Fruit fly (Drosophila melanogaster): ENCODE measurements around the gene CG4907.

The CG4907 gene

DNA sequence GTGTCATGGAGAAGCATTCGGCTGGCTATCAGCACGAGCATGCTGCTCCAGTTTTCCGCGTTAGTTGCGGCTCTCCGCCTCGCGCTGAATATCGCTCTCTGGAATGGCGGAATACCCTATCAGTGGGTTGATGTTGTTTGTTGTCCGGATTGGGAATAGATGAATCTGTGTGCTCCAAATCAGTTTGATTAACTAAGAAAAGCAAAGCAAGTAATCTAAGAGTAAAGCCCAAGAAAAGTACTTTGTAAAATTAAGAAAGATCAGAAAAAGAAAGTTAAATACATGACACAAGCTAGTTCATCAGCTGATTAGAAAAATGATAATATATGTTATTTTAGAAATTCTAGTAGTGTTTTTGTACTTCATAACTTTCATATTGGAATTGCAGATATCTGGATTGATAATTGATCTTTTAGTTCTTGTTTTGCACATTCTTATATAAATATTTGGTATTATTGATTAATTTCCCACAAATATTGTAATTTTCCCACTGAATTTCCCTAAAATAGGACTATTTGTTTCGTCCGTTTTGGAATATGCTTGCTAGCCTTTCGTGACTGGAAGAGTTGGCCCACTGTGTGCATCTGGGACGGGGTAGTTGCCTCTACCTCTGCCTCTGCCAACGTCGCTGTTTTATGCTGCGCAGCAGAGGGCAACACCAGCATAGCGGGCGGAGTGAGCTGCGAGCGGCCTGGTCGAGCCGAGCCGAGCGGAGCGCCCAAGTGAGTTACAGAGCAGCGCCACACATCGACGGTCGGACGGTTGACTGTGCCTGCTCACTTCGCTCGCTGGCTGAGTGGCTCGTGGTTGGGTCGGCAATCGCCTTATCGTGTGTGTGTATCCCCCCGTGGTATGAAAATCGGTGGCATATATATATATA is 43.6 kb upstream of the CG4907 start (continued):
- peak; percentile 33; the same call in 1 of the 3 replicates for TF ChIP-seq H15 (GFP tag; IDR thresholded peaks at IDR 0.05)
- TF ChIP-seq Neu2 (GFP tag; optimal IDR thresholded peaks at IDR 0.05; ENCODE audit: borderline replicate concordance) = no peak
- peak; percentile 40 for TF ChIP-seq CG14710 (tag; optimal IDR thresholded peaks at IDR 0.05)
- TF ChIP-seq CG15601 (tag; optimal IDR thresholded peaks at IDR 0.05) = peak; percentile 15
- peak; percentile 3 for TF ChIP-seq Dip3 (GFP tag; optimal IDR thresholded peaks at IDR 0.05)
- no peak for TF ChIP-seq CG14860 (GFP tag; IDR thresholded peaks at IDR 0.05; ENCODE audit: partially characterized antibody)
- peak; percentile 10; the same call in 1 of the 2 replicates for TF ChIP-seq stc (GFP tag; IDR thresholded peaks at IDR 0.05)
- no peak for TF ChIP-seq wor (GFP tag; IDR thresholded peaks at IDR 0.05)
- no peak for TF ChIP-seq hb (GFP tag; IDR thresholded peaks at IDR 0.05; ENCODE audit: partially characterized antibody)
- peak; percentile 92 for TF ChIP-seq sens (GFP tag)
- TF ChIP-seq Hr3 (GFP tag; optimal IDR thresholded peaks at IDR 0.05) = peak; percentile 60
- no peak for TF ChIP-seq Dp (GFP tag; optimal IDR thresholded peaks at IDR 0.05)
- peak; percentile 52; the same call in 1 of the 2 replicates for TF ChIP-seq sisA (GFP tag; IDR thresholded peaks at IDR 0.05)
- TF ChIP-seq CG12769 (tag; optimal IDR thresholded peaks at IDR 0.05) = peak; percentile 35
- TF ChIP-seq psq (GFP tag; optimal IDR thresholded peaks at IDR 0.05) = no peak
- peak; percentile 25 for TF ChIP-seq CG18011 (GFP tag; optimal IDR thresholded peaks at IDR 0.05)
- TF ChIP-seq Drgx (GFP tag; IDR thresholded peaks at IDR 0.05) = peak; percentile 51
- TF ChIP-seq CG1529 (GFP tag; optimal IDR thresholded peaks at IDR 0.05) = peak; percentile 22
- TF ChIP-seq wdn (GFP tag; IDR thresholded peaks at IDR 0.05) = peak; percentile 35; the same call in 1 of the 2 replicates
- no peak; the same call in 1 of the 2 replicates for TF ChIP-seq onecut (GFP tag; IDR thresholded peaks at IDR 0.05)
- peak; percentile 26 for TF ChIP-seq CG6854 (GFP tag; optimal IDR thresholded peaks at IDR 0.05)
- TF ChIP-seq CoRest (tag; optimal IDR thresholded peaks at IDR 0.05) = peak; percentile 85
- no peak for TF ChIP-seq CG3065 (GFP tag; optimal IDR thresholded peaks at IDR 0.05)
- peak; percentile 72 for TF ChIP-seq dmrt99B (tag; optimal IDR thresholded peaks at IDR 0.05)
- no peak for TF ChIP-seq stwl (tag; optimal IDR thresholded peaks at IDR 0.05)
- TF ChIP-seq hkb (optimal IDR thresholded peaks at IDR 0.05) = no peak
- TF ChIP-seq hkb (GFP tag; IDR thresholded peaks at IDR 0.05) = peak; percentile 14; the same call in 1 of the 2 replicates
- no peak; the same call in 1 of the 2 replicates for TF ChIP-seq ro (GFP tag; IDR thresholded peaks at IDR 0.05)
- TF ChIP-seq CG7987 (GFP tag; optimal IDR thresholded peaks at IDR 0.05) = peak; percentile 41
- peak; percentile 45 for TF ChIP-seq cwo (GFP tag; optimal IDR thresholded peaks at IDR 0.05)
- TF ChIP-seq CG6272 (GFP tag; IDR thresholded peaks at IDR 0.05) = peak; percentile 52; the same call in 1 of the 2 replicates
- TF ChIP-seq CG12942 (GFP tag; optimal IDR thresholded peaks at IDR 0.05) = peak; percentile 23
- TF ChIP-seq maf-S (GFP tag; optimal IDR thresholded peaks at IDR 0.05) = no peak
- TF ChIP-seq CG3407 (GFP tag; optimal IDR thresholded peaks at IDR 0.05) = peak; percentile 46
- TF ChIP-seq Bgb (GFP tag; IDR thresholded peaks at IDR 0.05; ENCODE audit: partially characterized antibody) = peak; percentile 41; the same call in 1 of the 2 replicates
- TF ChIP-seq CG17186 (GFP tag; optimal IDR thresholded peaks at IDR 0.05) = no peak
- TF ChIP-seq CG10431 (GFP tag; optimal IDR thresholded peaks at IDR 0.05) = no peak
- no peak for TF ChIP-seq peb (GFP tag; IDR thresholded peaks at IDR 0.05)
- peak; percentile 0 for TF ChIP-seq trem (tag; optimal IDR thresholded peaks at IDR 0.05)
- TF ChIP-seq CG4404 (GFP tag; IDR thresholded peaks at IDR 0.05) = no peak
- no peak for TF ChIP-seq D (optimal IDR thresholded peaks at IDR 0.05)
- TF ChIP-seq D (GFP tag; optimal IDR thresholded peaks at IDR 0.05) = peak; percentile 59
- TF ChIP-seq CG15696 (tag; optimal IDR thresholded peaks at IDR 0.05) = no peak
- TF ChIP-seq CG13894 (tag; optimal IDR thresholded peaks at IDR 0.05) = peak; percentile 9
- no peak for TF ChIP-seq CG3726 (GFP tag; IDR thresholded peaks at IDR 0.05)
- 0 out of 2 replicates have a peak, but pooled peaks have one; percentile 16 for TF ChIP-seq ranshi (GFP tag; IDR thresholded peaks at IDR 0.05)
- TF ChIP-seq sd (tag; optimal IDR thresholded peaks at IDR 0.05) = no peak
- peak; percentile 11 for TF ChIP-seq trh (GFP tag; optimal IDR thresholded peaks at IDR 0.05)
- no peak for TF ChIP-seq klu (GFP tag; IDR thresholded peaks at IDR 0.05)

Data from whole organism, embryonic.